Worm (Caenorhabditis elegans) whole organism, L4 larva: Measurements from ENCODE around the gene C05D11.5.
A peak's percentile ranks its signal among the peaks of the same experiment; 100 is the strongest.

Source experiments
- T26A8.4 ChIP-seq: fragments of 200-800 bp; sonication (Bioruptor generic); IDR thresholded peaks from 2 replicates; pipeline ENCODE4 v1.3.6; 2022; ENCODE audit warnings: missing genetic modification characterization, missing compliant biosample characterization
- ceh-20 ChIP-seq: fragments of 200-800 bp; sonication (Bioruptor generic); IDR thresholded peaks from 2 replicates; pipeline ENCODE4 v1.3.6; 2022; ENCODE audit warnings: missing genetic modification reagents, missing genetic modification characterization, missing compliant biosample characterization
- ceh-28 ChIP-seq: fragments of 150-350 bp; optimal IDR thresholded peaks from 2 replicates; lab custom pipeline; 2014; ENCODE audit warnings: missing biosample characterization, missing genetic modification reagents, missing genetic modification characterization
- ceh-62 ChIP-seq: sonication (generic microtip); optimal IDR thresholded peaks from 2 replicates; lab custom pipeline; 2017; ENCODE audit warnings: missing biosample characterization, missing genetic modification characterization
- ctbp-1 ChIP-seq: fragments of 200-800 bp; sonication (Bioruptor generic); IDR thresholded peaks from 2 replicates; pipeline ENCODE4 v1.3.6; 2022; ENCODE audit warnings: missing genetic modification reagents, missing genetic modification characterization, missing compliant biosample characterization
- daf-16 ChIP-seq, 3 experiments: sonication (generic microtip); optimal IDR thresholded peaks; 2 replicates each; lab custom pipeline; 2016 to 2017; ENCODE audit warnings: missing genetic modification characterization in 3 of 3, missing genetic modification reagents in 3 of 3, mild to moderate bottlenecking in 2 of 3, missing compliant biosample characterization in 2 of 3, missing biosample characterization in 1 of 3, moderate library complexity in 1 of 3
- dmd-6 ChIP-seq: fragments of 200-800 bp; sonication (Bioruptor generic); IDR thresholded peaks from 2 replicates; pipeline ENCODE4 v1.3.6; 2022; ENCODE audit warnings: missing genetic modification reagents, missing genetic modification characterization, missing compliant biosample characterization
- dmd-8 ChIP-seq: fragments of 200-800 bp; sonication (Bioruptor generic); IDR thresholded peaks from 2 replicates; pipeline ENCODE4 v1.3.6; 2022; ENCODE audit warnings: missing genetic modification characterization, missing compliant biosample characterization
- dmd-9 ChIP-seq: fragments of 200-800 bp; sonication (Bioruptor generic); IDR thresholded peaks from 2 replicates; pipeline ENCODE4 v1.3.6; 2022; ENCODE audit warnings: missing genetic modification reagents, missing genetic modification characterization, missing compliant biosample characterization
- duxl-1 ChIP-seq: sonication (generic microtip); optimal IDR thresholded peaks from 2 replicates; lab custom pipeline; 2016; ENCODE audit warnings: mild to moderate bottlenecking, missing genetic modification characterization, moderate library complexity, missing compliant biosample characterization; ENCODE audit not compliant: poor library complexity
- fkh-10 ChIP-seq: fragments of 150-350 bp; optimal IDR thresholded peaks from 2 replicates; lab custom pipeline; 2014; ENCODE audit warnings: missing biosample characterization, missing genetic modification reagents, missing genetic modification characterization
- hif-1 ChIP-seq, 2 experiments: sonication (generic microtip); optimal IDR thresholded peaks; 2 replicates each; lab custom pipeline; 2016 to 2017; ENCODE audit warnings: missing compliant biosample characterization in 2 of 2, missing genetic modification characterization in 2 of 2, missing genetic modification reagents in 2 of 2, missing genotype in 2 of 2, mild to moderate bottlenecking in 1 of 2
- hlh-11 ChIP-seq: fragments of 200-800 bp; sonication (Bioruptor generic); optimal IDR thresholded peaks from 2 replicates; lab custom pipeline; 2018; ENCODE audit warnings: mild to moderate bottlenecking, missing genetic modification characterization, missing compliant biosample characterization
- hlh-30 ChIP-seq: sonication (generic microtip); optimal IDR thresholded peaks from 2 replicates; lab custom pipeline; 2017; ENCODE audit warnings: antibody characterized with exemption, mild to moderate bottlenecking, missing genetic modification characterization, missing compliant biosample characterization; ENCODE audit not compliant: insufficient read depth
- hmg-1.1 ChIP-seq: fragments of 200-800 bp; sonication (Bioruptor generic); IDR thresholded peaks from 2 replicates; pipeline ENCODE4 v1.3.6; 2022; ENCODE audit warnings: missing genetic modification reagents, missing genetic modification characterization, missing compliant biosample characterization
- lin-13 ChIP-seq: fragments of 150-350 bp; optimal IDR thresholded peaks from 2 replicates; lab custom pipeline; 2014; ENCODE audit warnings: missing biosample characterization, missing genetic modification reagents, missing genetic modification characterization
- lin-15B ChIP-seq: fragments of 150-350 bp; sonication (generic microtip); optimal IDR thresholded peaks from 3 replicates; lab custom pipeline; 2014; ENCODE audit warnings: missing biosample characterization, missing genetic modification characterization
- madf-5 ChIP-seq, 2 experiments: fragments of 200-800 bp; sonication (Bioruptor generic); IDR thresholded peaks; 2 replicates each; pipeline ENCODE4 v1.3.6; 2022; ENCODE audit warnings: missing compliant biosample characterization in 2 of 2, missing genetic modification characterization in 2 of 2
- mdl-1 ChIP-seq, 2 experiments: fragments of 150-350 bp in 1 of 2; sonication (generic microtip) in 1 of 2; optimal IDR thresholded peaks; 2 replicates each; lab custom pipeline; 2014 to 2017; ENCODE audit warnings: missing biosample characterization in 2 of 2, missing genetic modification characterization in 2 of 2
- mdt-29 ChIP-seq: fragments of 200-800 bp; sonication (Bioruptor generic); IDR thresholded peaks from 2 replicates; pipeline ENCODE4 v1.3.6; 2022; ENCODE audit warnings: missing genetic modification reagents, missing genetic modification characterization, missing compliant biosample characterization
- mep-1 ChIP-seq: fragments of 150-350 bp; sonication (generic microtip); optimal IDR thresholded peaks from 3 replicates; lab custom pipeline; 2014; ENCODE audit warnings: missing biosample characterization, missing genetic modification characterization
- mxl-2 ChIP-seq: fragments of 200-800 bp; sonication (Bioruptor generic); conservative IDR thresholded peaks from 2 replicates; pipeline ENCODE4 v1.3.6; 2022; ENCODE audit warnings: missing genetic modification reagents, missing genetic modification characterization, missing compliant biosample characterization
- nhr-11 ChIP-seq: fragments of 150-350 bp; optimal IDR thresholded peaks from 2 replicates; lab custom pipeline; 2014; ENCODE audit warnings: missing biosample characterization, missing genetic modification characterization
- nhr-28 ChIP-seq: fragments of 150-350 bp; optimal IDR thresholded peaks from 2 replicates; lab custom pipeline; 2014; ENCODE audit warnings: missing biosample characterization, missing genetic modification characterization
- nhr-41 ChIP-seq: fragments of 200-800 bp; sonication (Bioruptor generic); IDR thresholded peaks from 2 replicates; pipeline ENCODE4 v1.3.6; 2022; ENCODE audit warnings: missing genetic modification reagents, missing genetic modification characterization, missing compliant biosample characterization
- nhr-6 ChIP-seq: fragments of 150-350 bp; optimal IDR thresholded peaks from 2 replicates; lab custom pipeline; 2014; ENCODE audit warnings: missing biosample characterization, missing genetic modification characterization
- pha-4 ChIP-seq, 2 experiments: fragments of 150-350 bp in 1 of 2; fragments of 200-800 bp in 1 of 2; sonication (Bioruptor generic) in 1 of 2; IDR thresholded peaks in 1 of 2; optimal IDR thresholded peaks in 1 of 2; 2 replicates each; pipeline versions ENCODE4 v1.3.6 to Lab custom; 2014 to 2022; ENCODE audit warnings: missing genetic modification characterization in 2 of 2, missing genetic modification reagents in 2 of 2, missing biosample characterization in 1 of 2, missing compliant biosample characterization in 1 of 2
- rbr-2 ChIP-seq: sonication (generic microtip); optimal IDR thresholded peaks from 2 replicates; lab custom pipeline; 2016; ENCODE audit warnings: missing genotype, missing genetic modification characterization, missing compliant biosample characterization
- saeg-2 ChIP-seq: fragments of 200-800 bp; sonication (Bioruptor generic); IDR thresholded peaks from 2 replicates; pipeline ENCODE4 v1.3.6; 2022; ENCODE audit warnings: missing genetic modification reagents, missing genetic modification characterization, missing compliant biosample characterization
- set-16 ChIP-seq: fragments of 200-800 bp; sonication (Bioruptor generic); IDR thresholded peaks from 2 replicates; pipeline ENCODE4 v1.3.6; 2022; ENCODE audit warnings: missing genetic modification reagents, missing genetic modification characterization, missing compliant biosample characterization
- snpc-1.2 ChIP-seq: fragments of 200-800 bp; sonication (Bioruptor generic); IDR thresholded peaks from 2 replicates; pipeline ENCODE4 v1.3.6; 2022; ENCODE audit warnings: missing genetic modification reagents, missing genetic modification characterization, missing compliant biosample characterization
- spr-3 ChIP-seq: fragments of 200-800 bp; sonication (Bioruptor generic); optimal IDR thresholded peaks from 2 replicates; lab custom pipeline; 2018; ENCODE audit warnings: mild to moderate bottlenecking, missing genetic modification characterization, missing compliant biosample characterization
- tra-1 ChIP-seq: fragments of 200-800 bp; sonication (Bioruptor generic); IDR thresholded peaks from 2 replicates; pipeline ENCODE4 v1.3.6; 2022; ENCODE audit warnings: missing genetic modification reagents, missing genetic modification characterization, missing compliant biosample characterization
- unc-62 ChIP-seq, 3 experiments: fragments of 150-350 bp in 1 of 3; sonication (generic microtip); optimal IDR thresholded peaks in 2 of 3; peaks in 1 of 3; 1 replicate in 1 of 3; 2 replicates in 2 of 3; lab custom pipeline; 2014 to 2017; ENCODE audit warnings: missing biosample characterization in 3 of 3, missing genetic modification characterization in 3 of 3, missing genetic modification reagents in 3 of 3, missing genotype in 1 of 3
- zfp-2 ChIP-seq: sonication (generic microtip); optimal IDR thresholded peaks from 2 replicates; lab custom pipeline; 2016; ENCODE audit warnings: mild to moderate bottlenecking, missing genetic modification characterization, missing compliant biosample characterization
- zip-2 ChIP-seq: fragments of 150-350 bp; optimal IDR thresholded peaks from 2 replicates; lab custom pipeline; 2014; ENCODE audit warnings: missing biosample characterization, missing genetic modification characterization
- ztf-11 ChIP-seq: fragments of 150-350 bp; optimal IDR thresholded peaks from 2 replicates; lab custom pipeline; 2014; ENCODE audit warnings: missing biosample characterization, missing genetic modification characterization

Gene C05D11.5

ce11 chrIII:6420995-6421404, 9.2 kb upstream of the C05D11.5 start (continued):
- peak; percentile 79 for TF ChIP-seq mep-1 (tag; lab: Kevin White, UChicago)
- TF ChIP-seq dmd-6 (GFP tag; lab: Robert Waterston, UW), result peak; percentile 98
- no peak for TF ChIP-seq ztf-11
- TF ChIP-seq dmd-9 (GFP tag; lab: Robert Waterston, UW), result peak; percentile 73; the same call in 1 of the 2 replicates
- no peak for TF ChIP-seq madf-5 (GFP tag; IDR thresholded peaks at IDR 0.05; lab: Robert Waterston, UW)
- TF ChIP-seq saeg-2 (GFP tag; lab: Robert Waterston, UW), result peak; percentile 93
- peak; percentile 94 for TF ChIP-seq tra-1 (GFP tag; lab: Robert Waterston, UW)
- no peak for TF ChIP-seq ceh-28 (tag; lab: Kevin White, UChicago)
- TF ChIP-seq lin-15B (tag; lab: Kevin White, UChicago), result no peak
- TF ChIP-seq mdt-29 (GFP tag; lab: Robert Waterston, UW), result peak; percentile 86
- TF ChIP-seq set-16 (GFP tag; lab: Robert Waterston, UW), result peak; percentile 88
- TF ChIP-seq zfp-2 (tag; lab: Kevin White, UChicago), result no peak
- TF ChIP-seq ceh-62 (tag; lab: Kevin White, UChicago), result no peak
- no peak for TF ChIP-seq snpc-1.2 (GFP tag; lab: Robert Waterston, UW)
- TF ChIP-seq spr-3 (GFP tag; lab: Kevin White, UChicago), result peak; percentile 78
- TF ChIP-seq T26A8.4 (GFP tag; lab: Robert Waterston, UW), result peak; percentile 93
- TF ChIP-seq nhr-6, result peak; percentile 49
- TF ChIP-seq fkh-10 (GFP tag; lab: Kevin White, UChicago), result no peak
- peak; percentile 56; the same call in 1 of the 2 replicates for TF ChIP-seq ctbp-1 (GFP tag; lab: Robert Waterston, UW)
- peak; percentile 82 for TF ChIP-seq nhr-11 (tag; lab: Kevin White, UChicago)

ce11 chrIII:6420201-6420600, 8.4 kb upstream of the C05D11.5 start:
- peak; percentile 57 for TF ChIP-seq nhr-11 (tag; lab: Kevin White, UChicago)
- TF ChIP-seq ceh-20 (GFP tag; lab: Robert Waterston, UW), result 0 out of 2 replicates have a peak, but pooled peaks have one; percentile 22
- TF ChIP-seq mdt-29 (GFP tag; lab: Robert Waterston, UW), result 0 out of 2 replicates have a peak, but pooled peaks have one; percentile 11
- TF ChIP-seq daf-16 (GFP tag; optimal IDR thresholded peaks at IDR 0.05; lab: Kevin White, UChicago), result peak in 1 of 2 experiments; percentile 61
- peak; percentile 36 for TF ChIP-seq daf-16 (tag; optimal IDR thresholded peaks at IDR 0.05; lab: Kevin White, UChicago)
- TF ChIP-seq unc-62 (GFP tag; optimal IDR thresholded peaks at IDR 0.05 in 1 of 2; lab: Kevin White, UChicago), result peak in 1 of 2 experiments; percentile 31
- no peak for TF ChIP-seq unc-62 (tag; optimal IDR thresholded peaks at IDR 0.05; lab: Kevin White, UChicago)
- TF ChIP-seq duxl-1 (tag; lab: Kevin White, UChicago), result no peak
- TF ChIP-seq hmg-1.1 (GFP tag; lab: Robert Waterston, UW), result peak; percentile 7; the same call in 1 of the 2 replicates
- 0 out of 2 replicates have a peak, but pooled peaks have one; percentile 57 for TF ChIP-seq dmd-8 (GFP tag; lab: Robert Waterston, UW)
- TF ChIP-seq nhr-41 (GFP tag; lab: Robert Waterston, UW), result no peak
- no peak for TF ChIP-seq rbr-2
- TF ChIP-seq hlh-30 (tag; lab: Kevin White, UChicago), result peak; percentile 55
- TF ChIP-seq dmd-6 (GFP tag; lab: Robert Waterston, UW), result peak; percentile 59
- TF ChIP-seq pha-4 (GFP tag; IDR thresholded peaks at IDR 0.05; lab: Robert Waterston, UW), result peak; percentile 64; the same call in 1 of the 2 replicates
- TF ChIP-seq pha-4 (tag; optimal IDR thresholded peaks at IDR 0.05; lab: Kevin White, UChicago), result no peak
- TF ChIP-seq hif-1 (tag; optimal IDR thresholded peaks at IDR 0.05; lab: Kevin White, UChicago), result no peak
- TF ChIP-seq lin-13 (GFP tag; lab: Kevin White, UChicago), result no peak
- TF ChIP-seq T26A8.4 (GFP tag; lab: Robert Waterston, UW), result no peak
- peak in 1 of 2 experiments; percentile 51 for TF ChIP-seq mdl-1 (tag; optimal IDR thresholded peaks at IDR 0.05; lab: Kevin White, UChicago)
- no peak for TF ChIP-seq zip-2 (tag; lab: Kevin White, UChicago)
- peak; percentile 77 for TF ChIP-seq nhr-28 (tag; lab: Kevin White, UChicago)
- peak; percentile 60 for TF ChIP-seq hlh-11
- TF ChIP-seq mxl-2 (GFP tag; lab: Robert Waterston, UW), result no peak
- TF ChIP-seq, all 104 proteins: peak for 13
